Fruit fly (Drosophila melanogaster): Measurements from ENCODE around the gene MSAmiP.

DNA sequence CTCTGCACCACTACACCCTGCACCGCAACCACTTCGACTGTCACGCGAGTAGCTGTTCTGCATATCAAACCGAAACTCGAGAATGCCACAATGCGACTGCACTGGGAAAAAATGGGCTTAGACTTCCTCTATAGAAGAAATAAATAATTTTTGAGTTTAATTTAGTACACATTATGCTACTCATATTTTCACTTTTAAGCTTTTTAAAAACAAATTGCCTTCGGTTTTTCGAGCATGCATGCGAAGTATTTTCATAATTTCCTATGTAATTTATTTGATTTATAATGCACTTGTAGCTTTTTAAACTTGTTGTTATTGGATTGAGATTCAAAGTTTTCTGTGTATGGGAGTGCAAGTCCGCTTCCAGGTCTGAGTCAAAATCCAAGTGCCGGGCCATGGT is 52.6 kb downstream of the MSAmiP start:
- TF ChIP-seq CG33017 (tag; optimal IDR thresholded peaks at IDR 0.05) (no peak), CG7101 (tag; optimal IDR thresholded peaks at IDR 0.05) (no peak), Crg-1 (GFP tag; optimal IDR thresholded peaks at IDR 0.05) (no peak), cnc (optimal IDR thresholded peaks at IDR 0.05) (no peak), cic (GFP tag; optimal IDR thresholded peaks at IDR 0.05) (no peak), CG7045 (GFP tag; optimal IDR thresholded peaks at IDR 0.05) (no peak), Hr96 (GFP tag; optimal IDR thresholded peaks at IDR 0.05) (no peak), ovo (GFP tag; optimal IDR thresholded peaks at IDR 0.05) (no peak), Clk (GFP tag; optimal IDR thresholded peaks at IDR 0.05) (no peak), CG12768 (GFP tag; optimal IDR thresholded peaks at IDR 0.05) (no peak), toe (GFP tag; optimal IDR thresholded peaks at IDR 0.05) (no peak), tj (GFP tag; optimal IDR thresholded peaks at IDR 0.05) (no peak), CG5204 (GFP tag; optimal IDR thresholded peaks at IDR 0.05) (no peak), Mnt (GFP tag; optimal IDR thresholded peaks at IDR 0.05) (no peak)

Data from whole organism, adult.